Worm (Caenorhabditis elegans): Measurements from ENCODE around the gene C04B4.5.

DNA sequence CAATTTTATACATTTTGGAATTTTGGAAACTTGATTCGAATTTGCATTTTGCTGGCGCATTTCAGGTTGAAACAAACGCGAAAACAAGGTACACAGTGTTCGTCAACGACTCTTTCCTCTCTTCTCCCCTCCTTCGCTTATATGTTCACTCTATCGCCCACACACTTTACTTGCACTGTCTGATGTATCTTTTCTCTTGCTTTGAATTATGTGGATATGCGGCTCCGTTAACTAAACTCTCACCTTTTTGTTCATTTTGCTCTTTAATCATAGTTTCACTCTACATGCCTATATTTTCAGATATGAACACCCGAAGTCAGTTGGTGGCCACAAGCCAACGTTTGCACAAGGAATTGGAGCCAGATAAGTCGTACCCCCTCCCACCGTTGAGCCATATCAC is 6.1 kb upstream of the C04B4.5 start, which contains the start of gene W06D11.1:
- no peak for TF ChIP-seq scrt-1 (GFP tag; IDR thresholded peaks at IDR 0.05)
- no peak for TF ChIP-seq sea-1 (GFP tag; conservative IDR thresholded peaks at IDR 0.05)

Data from whole organism, early embryonic.